Worm (Caenorhabditis elegans): ENCODE data around the gene ZK632.2.

Gene ZK632.2

DNA sequence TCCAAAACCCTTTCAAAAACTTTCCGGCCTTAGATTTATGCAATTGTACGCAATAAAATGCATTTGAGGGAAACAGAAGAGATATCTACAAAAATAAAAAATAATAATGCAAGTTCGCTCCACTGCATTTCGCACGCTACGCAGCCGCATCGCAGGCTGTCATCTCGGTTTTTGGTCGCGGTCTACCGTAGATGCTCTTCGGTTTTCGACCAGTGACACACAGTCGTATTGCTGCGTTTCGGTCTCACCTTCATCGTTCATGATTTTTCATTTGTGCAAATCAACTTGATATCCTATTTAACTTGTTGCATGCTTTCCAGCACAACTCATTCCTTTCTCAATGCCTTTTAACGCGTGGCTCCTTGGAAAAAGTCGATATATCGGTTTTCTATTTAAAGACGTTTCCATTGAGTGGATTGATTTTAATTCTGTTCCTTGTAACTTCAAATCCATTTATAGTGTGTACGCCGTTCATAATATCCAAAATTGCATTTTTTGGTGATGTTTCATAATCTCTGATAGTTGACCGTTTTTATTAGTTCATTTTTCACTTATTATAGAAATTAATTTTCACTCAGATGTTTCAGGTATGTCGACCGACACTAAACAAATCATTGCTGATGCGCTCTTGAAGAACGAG, 18.1 kb upstream of the ZK632.2 start, which contains the start of gene vha-1:
Gene vha-1 (plus strand): TSS at position 590 of the 640 bp plus-strand sequence.
- TF ChIP-seq pqm-1 (tag; optimal IDR thresholded peaks at IDR 0.05) = peak; percentile 94
- TF ChIP-seq nhr-237 (tag; optimal IDR thresholded peaks at IDR 0.05) = no peak
- TF ChIP-seq egl-27 (tag; optimal IDR thresholded peaks at IDR 0.05) = no peak
- peak; percentile 57 for TF ChIP-seq hmg-11 (tag; optimal IDR thresholded peaks at IDR 0.05)
- no peak for TF ChIP-seq nhr-11 (tag; optimal IDR thresholded peaks at IDR 0.05)
- no peak for TF ChIP-seq ceh-82 (tag; optimal IDR thresholded peaks at IDR 0.05)
- no peak for TF ChIP-seq ceh-16 (tag; optimal IDR thresholded peaks at IDR 0.05)
- TF ChIP-seq unc-39 (tag; optimal IDR thresholded peaks at IDR 0.05) = no peak
- peak; percentile 92 for TF ChIP-seq pha-4 (tag; optimal IDR thresholded peaks at IDR 0.05)
- peak; percentile 80 for TF ChIP-seq fos-1 (tag; optimal IDR thresholded peaks at IDR 0.05)
- TF ChIP-seq elt-1 (tag; optimal IDR thresholded peaks at IDR 0.05) = no peak
- TF ChIP-seq zag-1 (tag; optimal IDR thresholded peaks at IDR 0.05) = no peak
- peak; percentile 59 for TF ChIP-seq R02D3.7 (tag; optimal IDR thresholded peaks at IDR 0.05)
- no peak for TF ChIP-seq daf-12 (tag; optimal IDR thresholded peaks at IDR 0.05)
- peak; percentile 46 for TF ChIP-seq egl-5 (tag; optimal IDR thresholded peaks at IDR 0.05)
- TF ChIP-seq nfya-1 (tag; optimal IDR thresholded peaks at IDR 0.05; ENCODE audit: insufficient read depth) = peak; percentile 90
- no peak for TF ChIP-seq ztf-11 (tag; optimal IDR thresholded peaks at IDR 0.05)
- TF ChIP-seq ceh-9 (tag; optimal IDR thresholded peaks at IDR 0.05) = no peak
- peak; percentile 80 for TF ChIP-seq lsy-12 (tag; optimal IDR thresholded peaks at IDR 0.05)
- no peak for TF ChIP-seq mml-1 (tag; optimal IDR thresholded peaks at IDR 0.05)
- TF ChIP-seq skn-1 (tag; optimal IDR thresholded peaks at IDR 0.05) = peak; percentile 75
- TF ChIP-seq nhr-12 (tag; optimal IDR thresholded peaks at IDR 0.05) = no peak
- peak; percentile 40 for TF ChIP-seq nhr-77 (tag; optimal IDR thresholded peaks at IDR 0.05)
- TF ChIP-seq aly-2 (tag; optimal IDR thresholded peaks at IDR 0.05) = no peak
- no peak for TF ChIP-seq mdl-1 (tag; optimal IDR thresholded peaks at IDR 0.05)
- no peak for TF ChIP-seq nhr-67 (tag; optimal IDR thresholded peaks at IDR 0.05)
- peak; percentile 84 for TF ChIP-seq elt-2 (tag; optimal IDR thresholded peaks at IDR 0.05)
- peak; percentile 70 for TF ChIP-seq snpc-4 (tag; optimal IDR thresholded peaks at IDR 0.05)
- TF ChIP-seq nhr-43 (tag; optimal IDR thresholded peaks at IDR 0.05; ENCODE audit: poor library complexity, severe bottlenecking) = peak; percentile 58
- TF ChIP-seq eor-1 (tag; optimal IDR thresholded peaks at IDR 0.05) = no peak
- peak; percentile 63 for TF ChIP-seq unc-62 (GFP tag; optimal IDR thresholded peaks at IDR 0.05)
- TF ChIP-seq fkh-2 (tag; optimal IDR thresholded peaks at IDR 0.05) = no peak
- peak; percentile 3 for TF ChIP-seq ZK546.5 (tag; optimal IDR thresholded peaks at IDR 0.05)
- peak; percentile 90 for TF ChIP-seq jun-1 (tag; optimal IDR thresholded peaks at IDR 0.05)
- no peak for TF ChIP-seq nhr-76 (tag; optimal IDR thresholded peaks at IDR 0.05)
- no peak for TF ChIP-seq sea-2 (GFP tag; optimal IDR thresholded peaks at IDR 0.05)
- no peak for TF ChIP-seq tbx-2 (tag; optimal IDR thresholded peaks at IDR 0.05)
- peak; percentile 52 for TF ChIP-seq ztf-4 (tag; optimal IDR thresholded peaks at IDR 0.05)
- no peak for TF ChIP-seq nhr-28 (tag; optimal IDR thresholded peaks at IDR 0.05)
- peak; percentile 65 for TF ChIP-seq nhr-25 (tag; optimal IDR thresholded peaks at IDR 0.05)
- peak; percentile 66 for TF ChIP-seq ceh-28 (tag; optimal IDR thresholded peaks at IDR 0.05)
- TF ChIP-seq lin-39 (tag; optimal IDR thresholded peaks at IDR 0.05) = peak; percentile 80
- peak in 2 of 3 experiments; percentile 23 to 46 for TF ChIP-seq elt-3 (tag; optimal IDR thresholded peaks at IDR 0.05)
- TF ChIP-seq ama-1 (optimal IDR thresholded peaks at IDR 0.05) = peak; percentile 74
- peak; percentile 98 for TF ChIP-seq lin-15B (tag; optimal IDR thresholded peaks at IDR 0.05)
- TF ChIP-seq nhr-23 (tag; optimal IDR thresholded peaks at IDR 0.05) = peak; percentile 73
- TF ChIP-seq fkh-10 (GFP tag; optimal IDR thresholded peaks at IDR 0.05) = peak; percentile 16
